Worm (Caenorhabditis elegans): ENCODE results near the gene fbxb-6.

DNA sequence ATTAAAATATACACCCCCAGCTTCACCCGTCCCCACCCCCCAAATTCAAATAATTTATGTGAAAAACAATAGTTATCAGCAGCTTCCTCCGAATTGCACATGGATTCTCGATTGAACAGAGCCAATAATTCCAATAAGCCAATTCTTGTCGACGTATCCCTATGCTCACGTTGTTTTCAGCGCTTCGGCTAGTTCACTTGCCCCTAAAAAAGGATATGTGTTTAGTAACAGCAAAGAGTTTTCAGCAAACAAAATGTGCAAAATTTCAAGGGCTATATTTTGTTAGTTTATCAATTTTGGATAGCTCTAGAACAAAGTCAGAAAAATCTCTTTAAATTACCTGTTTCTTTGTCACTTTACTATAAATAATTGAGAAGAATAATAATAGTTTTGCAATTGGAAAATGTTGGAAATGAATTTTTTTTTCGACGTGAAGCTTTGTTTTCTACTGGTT is 19.2 kb downstream of the fbxb-6 start, which contains the start of the genes T16A1.5 and fbxc-49:
- TF ChIP-seq mdl-1 (tag; optimal IDR thresholded peaks at IDR 0.05) (no peak), aly-2 (tag; optimal IDR thresholded peaks at IDR 0.05) (no peak), jun-1 (tag; optimal IDR thresholded peaks at IDR 0.05) (no peak), ceh-82 (tag; optimal IDR thresholded peaks at IDR 0.05) (no peak), nhr-25 (tag; optimal IDR thresholded peaks at IDR 0.05) (no peak), pha-4 (tag; optimal IDR thresholded peaks at IDR 0.05) (no peak), ztf-11 (tag; optimal IDR thresholded peaks at IDR 0.05) (no peak), nhr-43 (tag; optimal IDR thresholded peaks at IDR 0.05; ENCODE audit: poor library complexity, severe bottlenecking) (no peak), egl-27 (tag; optimal IDR thresholded peaks at IDR 0.05) (no peak), snpc-4 (tag; optimal IDR thresholded peaks at IDR 0.05) (no peak), nhr-77 (tag; optimal IDR thresholded peaks at IDR 0.05) (no peak)
